Fruit fly (Drosophila melanogaster) whole organism, embryonic: Measurements from ENCODE around the gene Ing5.

Experiments
- B-H1 ChIP-seq: fragments of 200-800 bp; sonication (Bioruptor generic); IDR thresholded peaks from 3 replicates; pipeline ENCODE4 v1.3.6; 2022; ENCODE audit warnings: missing biosample characterization, missing genetic modification characterization
- CG10147 ChIP-seq: fragments of 200-800 bp; sonication (Bioruptor generic); optimal IDR thresholded peaks from 2 replicates; lab custom pipeline; 2019; ENCODE audit warnings: missing biosample characterization, mild to moderate bottlenecking, missing genetic modification characterization, moderate library complexity
- CG10462 ChIP-seq: fragments of 200-800 bp; sonication (Bioruptor generic); optimal IDR thresholded peaks from 2 replicates; lab custom pipeline; 2016; ENCODE audit warnings: missing biosample characterization, missing genetic modification characterization
- CG10654 ChIP-seq: fragments of 200-800 bp; sonication (Bioruptor generic); optimal IDR thresholded peaks from 2 replicates; lab custom pipeline; 2016; ENCODE audit warnings: missing biosample characterization, missing genetic modification characterization
- CG12104 ChIP-seq: fragments of 200-800 bp; sonication (Bioruptor generic); optimal IDR thresholded peaks from 3 replicates; lab custom pipeline; 2016; ENCODE audit warnings: missing biosample characterization, missing genetic modification characterization
- CG12769 ChIP-seq: fragments of 200-800 bp; sonication (Bioruptor generic); optimal IDR thresholded peaks from 2 replicates; lab custom pipeline; 2019; ENCODE audit warnings: missing biosample characterization, mild to moderate bottlenecking, missing genetic modification characterization, moderate library complexity
- CG13287 ChIP-seq: fragments of 200-800 bp; sonication (Bioruptor generic); IDR thresholded peaks from 2 replicates; pipeline ENCODE4 v1.3.6; 2022; ENCODE audit warnings: missing biosample characterization, missing genetic modification characterization; ENCODE audit not compliant: partially characterized antibody
- CG14050 ChIP-seq: fragments of 200-800 bp; sonication (Bioruptor generic); IDR thresholded peaks from 3 replicates; pipeline ENCODE4 v1.3.6; 2022; ENCODE audit warnings: missing biosample characterization, missing genetic modification characterization
- CG14710 ChIP-seq: fragments of 200-800 bp; sonication (Bioruptor generic); optimal IDR thresholded peaks from 3 replicates; lab custom pipeline; 2019; ENCODE audit warnings: missing biosample characterization, mild to moderate bottlenecking, missing genetic modification characterization, moderate library complexity
- CG1602 ChIP-seq: fragments of 200-800 bp; sonication (Bioruptor generic); optimal IDR thresholded peaks from 3 replicates; lab custom pipeline; 2016; ENCODE audit warnings: missing biosample characterization, missing genetic modification characterization
- CG2889 ChIP-seq: fragments of 200-800 bp; sonication (Bioruptor generic); IDR thresholded peaks from 3 replicates; pipeline ENCODE4 v1.3.6; 2022; ENCODE audit warnings: missing biosample characterization, missing genetic modification characterization
- CG31224 ChIP-seq: fragments of 200-800 bp; sonication (Bioruptor generic); IDR thresholded peaks from 2 replicates; pipeline ENCODE4 v1.3.6; 2022; ENCODE audit warnings: missing biosample characterization, missing genetic modification characterization
- CG32767 ChIP-seq: fragments of 200-800 bp; sonication (Bioruptor generic); IDR thresholded peaks from 2 replicates; pipeline ENCODE4 v1.3.6; 2022; ENCODE audit warnings: missing biosample characterization, missing genetic modification characterization
- CG3995 ChIP-seq: fragments of 200-800 bp; sonication (Bioruptor generic); optimal IDR thresholded peaks from 3 replicates; lab custom pipeline; 2016; ENCODE audit warnings: missing biosample characterization, missing genetic modification characterization
- CG9797 ChIP-seq: fragments of 200-800 bp; sonication (Bioruptor generic); optimal IDR thresholded peaks from 3 replicates; lab custom pipeline; 2018; ENCODE audit warnings: missing biosample characterization, mild to moderate bottlenecking, missing genetic modification characterization
- Dad ChIP-seq: fragments of 200-800 bp; sonication (Bioruptor generic); optimal IDR thresholded peaks from 3 replicates; lab custom pipeline; 2016; ENCODE audit warnings: missing biosample characterization, missing genetic modification characterization
- Dll ChIP-seq: fragments of 200-800 bp; sonication (Bioruptor generic); IDR thresholded peaks from 4 replicates; pipeline ENCODE4 v1.3.6; 2022; ENCODE audit warnings: missing biosample characterization, missing genetic modification characterization; ENCODE audit not compliant: partially characterized antibody
- Fer1 ChIP-seq: fragments of 200-800 bp; sonication (Bioruptor generic); optimal IDR thresholded peaks from 2 replicates; lab custom pipeline; 2017; ENCODE audit warnings: missing biosample characterization, mild to moderate bottlenecking, missing genetic modification characterization
- HLH4C ChIP-seq: fragments of 200-800 bp; sonication (Bioruptor generic); IDR thresholded peaks from 3 replicates; pipeline ENCODE4 v1.3.6; 2022; ENCODE audit warnings: missing biosample characterization, missing genetic modification characterization; ENCODE audit not compliant: partially characterized antibody
- HLH54F ChIP-seq: fragments of 200-800 bp; sonication (Bioruptor generic); optimal IDR thresholded peaks from 3 replicates; lab custom pipeline; 2016; ENCODE audit warnings: missing biosample characterization, missing genetic modification characterization
- Kr ChIP-seq: fragments of 200-800 bp; sonication (Bioruptor generic); optimal IDR thresholded peaks from 2 replicates; lab custom pipeline; 2017; ENCODE audit warnings: missing biosample characterization, mild to moderate bottlenecking, missing genetic modification characterization
- Lim3 ChIP-seq: fragments of 200-800 bp; sonication (Bioruptor generic); IDR thresholded peaks from 2 replicates; pipeline ENCODE4 v1.3.6; 2022; ENCODE audit warnings: missing biosample characterization, missing genetic modification characterization
- NK7.1 ChIP-seq: fragments of 200-800 bp; sonication (Bioruptor generic); optimal IDR thresholded peaks from 3 replicates; lab custom pipeline; 2016; ENCODE audit warnings: missing biosample characterization, missing genetic modification characterization
- Nf-YB ChIP-seq: fragments of 200-800 bp; sonication (Bioruptor generic); optimal IDR thresholded peaks from 3 replicates; lab custom pipeline; 2019; ENCODE audit warnings: missing biosample characterization, mild to moderate bottlenecking, missing genetic modification characterization, moderate library complexity
- Opbp ChIP-seq: fragments of 200-800 bp; sonication (Bioruptor generic); IDR thresholded peaks from 3 replicates; pipeline ENCODE4 v1.3.6; 2022; ENCODE audit warnings: missing biosample characterization, missing genetic modification characterization; ENCODE audit not compliant: partially characterized antibody
- Optix ChIP-seq: fragments of 200-800 bp; sonication (Bioruptor generic); IDR thresholded peaks from 3 replicates; pipeline ENCODE4 v1.3.6; 2022; ENCODE audit warnings: missing biosample characterization, missing genetic modification characterization
- Spps ChIP-seq: fragments of 200-800 bp; sonication (Bioruptor generic); optimal IDR thresholded peaks from 2 replicates; lab custom pipeline; 2018; ENCODE audit warnings: missing biosample characterization, mild to moderate bottlenecking, missing genetic modification characterization
- Stat92E ChIP-seq, 3 experiments: fragments of >200 bp in 2 of 3; fragments of 200-800 bp in 1 of 3; sonication (Bioruptor generic) in 1 of 3; optimal IDR thresholded peaks; 2 replicates each; lab custom pipeline; 2017 to 2019; ENCODE audit warnings: missing biosample characterization in 3 of 3, missing genetic modification characterization in 3 of 3, mild to moderate bottlenecking in 1 of 3, moderate library complexity in 1 of 3
- Trl ChIP-seq, 3 experiments: fragments of >200 bp in 2 of 3; fragments of 200-800 bp in 1 of 3; sonication (Bioruptor generic) in 1 of 3; optimal IDR thresholded peaks; 2 replicates in 1 of 3; 3 replicates in 2 of 3; lab custom pipeline; 2016 to 2017; ENCODE audit warnings: missing biosample characterization in 1 of 3, missing genetic modification characterization in 1 of 3
- Usf ChIP-seq: fragments of 200-800 bp; sonication (Bioruptor generic); optimal IDR thresholded peaks from 2 replicates; lab custom pipeline; 2017; ENCODE audit warnings: missing genotype, missing biosample characterization, missing genetic modification characterization
- Vsx1 ChIP-seq: fragments of 200-800 bp; sonication (Bioruptor generic); optimal IDR thresholded peaks from 2 replicates; lab custom pipeline; 2017; ENCODE audit warnings: missing biosample characterization, mild to moderate bottlenecking, missing genetic modification characterization, missing genetic modification reagents
- YL-1 ChIP-seq: fragments of 200-800 bp; sonication (Bioruptor generic); optimal IDR thresholded peaks from 3 replicates; lab custom pipeline; 2017; ENCODE audit warnings: missing biosample characterization, mild to moderate bottlenecking, missing genetic modification characterization
- ac ChIP-seq: fragments of 200-800 bp; sonication (Bioruptor generic); optimal IDR thresholded peaks from 3 replicates; lab custom pipeline; 2017; ENCODE audit warnings: missing biosample characterization, mild to moderate bottlenecking, missing genetic modification characterization
- bcd ChIP-seq: fragments of 200-800 bp; sonication (Bioruptor generic); optimal IDR thresholded peaks from 2 replicates; lab custom pipeline; 2017; ENCODE audit warnings: missing biosample characterization, mild to moderate bottlenecking, missing genetic modification characterization
- chif ChIP-seq, 2 experiments: fragments of 200-800 bp; sonication (Bioruptor generic); optimal IDR thresholded peaks; 3 replicates each; lab custom pipeline; 2016; ENCODE audit warnings: missing biosample characterization in 2 of 2, missing genetic modification characterization in 2 of 2
- cwo ChIP-seq: fragments of 200-800 bp; sonication (Bioruptor generic); optimal IDR thresholded peaks from 3 replicates; lab custom pipeline; 2017; ENCODE audit warnings: missing biosample characterization, missing genetic modification characterization, mild to moderate bottlenecking, moderate library complexity, missing genetic modification reagents
- gce ChIP-seq: fragments of 200-800 bp; sonication (Bioruptor generic); IDR thresholded peaks from 3 replicates; pipeline ENCODE4 v1.3.6; 2022; ENCODE audit warnings: missing biosample characterization, missing genetic modification characterization
- grn ChIP-seq: fragments of 200-800 bp; sonication (Bioruptor generic); optimal IDR thresholded peaks from 3 replicates; lab custom pipeline; 2017; ENCODE audit warnings: missing biosample characterization, missing genetic modification characterization
- gro ChIP-seq: fragments of 200-800 bp; sonication (Bioruptor generic); optimal IDR thresholded peaks from 2 replicates; lab custom pipeline; 2016; ENCODE audit warnings: missing biosample characterization, missing genetic modification characterization
- hb ChIP-seq: fragments of 200-800 bp; sonication (Bioruptor generic); IDR thresholded peaks from 3 replicates; pipeline ENCODE4 v1.3.6; 2022; ENCODE audit warnings: missing biosample characterization, missing genetic modification characterization; ENCODE audit not compliant: partially characterized antibody
- ken ChIP-seq: fragments of 200-800 bp; sonication (Bioruptor generic); IDR thresholded peaks from 3 replicates; pipeline ENCODE4 v1.3.6; 2022; ENCODE audit warnings: missing biosample characterization, missing genetic modification characterization
- org-1 ChIP-seq: fragments of 200-800 bp; sonication (Bioruptor generic); optimal IDR thresholded peaks from 2 replicates; lab custom pipeline; 2017; ENCODE audit warnings: missing biosample characterization, missing genetic modification characterization
- ranshi ChIP-seq: fragments of 200-800 bp; sonication (Bioruptor generic); IDR thresholded peaks from 2 replicates; pipeline ENCODE4 v1.3.6; 2022; ENCODE audit warnings: missing biosample characterization, missing genetic modification characterization
- sim ChIP-seq: fragments of 200-800 bp; sonication (Bioruptor generic); IDR thresholded peaks from 2 replicates; pipeline ENCODE4 v1.3.6; 2022; ENCODE audit warnings: missing biosample characterization, missing genetic modification characterization
- slbo ChIP-seq: fragments of 200-800 bp; sonication (Bioruptor generic); IDR thresholded peaks from 2 replicates; pipeline ENCODE4 v1.3.6; 2022; ENCODE audit warnings: missing biosample characterization, missing genetic modification characterization
- so ChIP-seq: fragments of 200-800 bp; sonication (Bioruptor generic); IDR thresholded peaks from 3 replicates; pipeline ENCODE4 v1.3.6; 2022; ENCODE audit warnings: missing biosample characterization, missing genetic modification characterization
- usp ChIP-seq: fragments of >200 bp; optimal IDR thresholded peaks from 2 replicates; lab custom pipeline; 2017; ENCODE audit warnings: missing biosample characterization, missing genetic modification characterization
- wek ChIP-seq: fragments of 200-800 bp; sonication (Bioruptor generic); optimal IDR thresholded peaks from 3 replicates; lab custom pipeline; 2018; ENCODE audit warnings: missing biosample characterization, mild to moderate bottlenecking, missing genetic modification characterization, moderate library complexity

The Ing5 gene

dm6 chr2L:13414525-13415481 is 27.7 kb upstream of the Ing5 start, which contains the start of the genes CG16956, CG42784 and CG43850 (continued):
- TF ChIP-seq cwo (GFP tag; lab: Kevin White, UChicago) (peak; percentile 56), CG12104 (GFP tag; lab: Kevin White, UChicago) (peak; percentile 30), sim (0 out of 2 replicates have a peak, but pooled peaks have one; percentile 25), ken (GFP tag; lab: Robert Waterston, UW) (no peak), Lim3 (GFP tag; lab: Robert Waterston, UW) (no peak), Usf (GFP tag; lab: Kevin White, UChicago) (no peak), ranshi (no peak), CG1602 (GFP tag; lab: Kevin White, UChicago) (no peak), CG31224 (GFP tag; lab: Robert Waterston, UW) (peak; percentile 25; the same call in 1 of the 2 replicates), Dll (GFP tag; lab: Robert Waterston, UW) (no peak), CG3995 (GFP tag; lab: Kevin White, UChicago) (no peak), wek (GFP tag; lab: Kevin White, UChicago) (peak; percentile 80), gro (GFP tag; lab: Kevin White, UChicago) (peak; percentile 5), CG10462 (GFP tag; lab: Kevin White, UChicago) (no peak), ac (GFP tag; lab: Kevin White, UChicago) (no peak), Fer1 (peak; percentile 92), hb (GFP tag; lab: Robert Waterston, UW) (no peak), CG14050 (0 out of 3 replicates have a peak, but pooled peaks have one; percentile 31), NK7.1 (GFP tag; lab: Kevin White, UChicago) (no peak), usp (GFP tag; lab: Kevin White, UChicago) (no peak), so (GFP tag; lab: Robert Waterston, UW) (0 out of 3 replicates have a peak, but pooled peaks have one; percentile 60), B-H1 (GFP tag; lab: Robert Waterston, UW) (no peak), chif (GFP tag; optimal IDR thresholded peaks at IDR 0.05; lab: Kevin White, UChicago) (no peak), CG12769 (tag; lab: Kevin White, UChicago) (no peak), bcd (peak; percentile 46), grn (GFP tag; lab: Kevin White, UChicago) (peak; percentile 1), Dad (no peak), org-1 (peak; percentile 68), Spps (tag; lab: Kevin White, UChicago) (no peak), CG13287 (GFP tag; lab: Robert Waterston, UW) (peak; percentile 23), HLH4C (GFP tag; lab: Robert Waterston, UW) (no peak), Optix (GFP tag; lab: Robert Waterston, UW) (no peak), Opbp (GFP tag; lab: Robert Waterston, UW) (no peak), CG9797 (GFP tag; lab: Kevin White, UChicago) (no peak), YL-1 (GFP tag; lab: Kevin White, UChicago) (peak; percentile 55), Kr (no peak), CG10654 (GFP tag; lab: Kevin White, UChicago) (no peak), CG14710 (tag; lab: Kevin White, UChicago) (no peak), CG10147 (peak; percentile 56), CG2889 (GFP tag; lab: Robert Waterston, UW) (no peak), Stat92E (GFP tag; optimal IDR thresholded peaks at IDR 0.05; lab: Kevin White, UChicago) (no peak), HLH54F (no peak), Trl (optimal IDR thresholded peaks at IDR 0.05; lab: Kevin White, UChicago) (peak; percentile 39 to 64), Trl (GFP tag; optimal IDR thresholded peaks at IDR 0.05; lab: Kevin White, UChicago) (peak; percentile 24), CG32767 (no peak), Vsx1 (GFP tag; lab: Kevin White, UChicago) (peak; percentile 65), Nf-YB (peak; percentile 18), gce (GFP tag; lab: Robert Waterston, UW) (0 out of 3 replicates have a peak, but pooled peaks have one; percentile 52), slbo (GFP tag; lab: Robert Waterston, UW) (no peak)
